Fruit fly (Drosophila melanogaster): ENCODE results near the gene how.
A peak's percentile ranks its signal among the peaks of the same experiment; 100 is the strongest.

how gene

dm6 chr3R:22031738-22032137 is 10.3 kb upstream of the how start, which contains the start of gene CG13409:
Gene CG13409, minus strand, starts transcription at chr3R:22031900.
- TF ChIP-seq h (optimal IDR thresholded peaks at IDR 0.05): no peak

- TF ChIP-seq insv (optimal IDR thresholded peaks at IDR 0.05) (no peak), h (optimal IDR thresholded peaks at IDR 0.05) (no peak), psq (optimal IDR thresholded peaks at IDR 0.05) (no peak), Myc (optimal IDR thresholded peaks at IDR 0.05) (no peak), ttk (optimal IDR thresholded peaks at IDR 0.05) (no peak), Sin3A (optimal IDR thresholded peaks at IDR 0.05) (no peak)
Observed at dm6 chr3R:22034160-22034742, 7.7 kb upstream of the how start, which contains the start of the genes CG45099, CG6015, pit and Fadd. Gene CG45099, minus strand, starts transcription at chr3R:22034286. Gene CG6015, minus strand, starts transcription at chr3R:22034286. Gene pit, plus strand, starts transcription at chr3R:22034298. Gene Fadd, plus strand, starts transcription at chr3R:22034455.

- TF ChIP-seq h (optimal IDR thresholded peaks at IDR 0.05) (no peak), Sin3A (optimal IDR thresholded peaks at IDR 0.05) (no peak), insv (optimal IDR thresholded peaks at IDR 0.05) (no peak), psq (optimal IDR thresholded peaks at IDR 0.05) (no peak), ttk (optimal IDR thresholded peaks at IDR 0.05) (no peak), Myc (optimal IDR thresholded peaks at IDR 0.05) (no peak)
Observed at dm6 chr3R:22035552-22035951, 6.4 kb upstream of the how start.

dm6 chr3R:22039480-22039879 is 2.5 kb upstream of the how start:
- TF ChIP-seq Sin3A (optimal IDR thresholded peaks at IDR 0.05) (no peak), psq (optimal IDR thresholded peaks at IDR 0.05) (no peak), ttk (optimal IDR thresholded peaks at IDR 0.05) (no peak), Myc (optimal IDR thresholded peaks at IDR 0.05) (no peak), insv (optimal IDR thresholded peaks at IDR 0.05) (no peak), h (optimal IDR thresholded peaks at IDR 0.05) (no peak)

dm6 chr3R:22040400-22040799 is 1.6 kb upstream of the how start:
- TF ChIP-seq h (optimal IDR thresholded peaks at IDR 0.05) (no peak), Myc (optimal IDR thresholded peaks at IDR 0.05) (no peak), insv (optimal IDR thresholded peaks at IDR 0.05) (no peak), psq (optimal IDR thresholded peaks at IDR 0.05) (no peak), Sin3A (optimal IDR thresholded peaks at IDR 0.05) (no peak), ttk (optimal IDR thresholded peaks at IDR 0.05) (no peak)

dm6 chr3R:22042283-22042875 is 388 bp downstream of the how start:
- no peak for TF ChIP-seq psq (optimal IDR thresholded peaks at IDR 0.05)
- TF ChIP-seq Sin3A (optimal IDR thresholded peaks at IDR 0.05): no peak
- no peak for TF ChIP-seq Myc (optimal IDR thresholded peaks at IDR 0.05)
- TF ChIP-seq h (optimal IDR thresholded peaks at IDR 0.05): no peak
- TF ChIP-seq ttk (optimal IDR thresholded peaks at IDR 0.05): no peak
- no peak for TF ChIP-seq insv (optimal IDR thresholded peaks at IDR 0.05)

- peak; percentile 2 for TF ChIP-seq ttk (optimal IDR thresholded peaks at IDR 0.05)
- no peak for TF ChIP-seq Sin3A (optimal IDR thresholded peaks at IDR 0.05)
- no peak for TF ChIP-seq h (optimal IDR thresholded peaks at IDR 0.05)
- no peak for TF ChIP-seq psq (optimal IDR thresholded peaks at IDR 0.05)
- no peak for TF ChIP-seq Myc (optimal IDR thresholded peaks at IDR 0.05)
Observed at dm6 chr3R:22042982-22043381, 991 bp downstream of the how start.

- no peak for TF ChIP-seq psq (optimal IDR thresholded peaks at IDR 0.05)
- TF ChIP-seq ttk (optimal IDR thresholded peaks at IDR 0.05): no peak
- TF ChIP-seq Myc (optimal IDR thresholded peaks at IDR 0.05): no peak
- no peak for TF ChIP-seq insv (optimal IDR thresholded peaks at IDR 0.05)
- TF ChIP-seq Sin3A (optimal IDR thresholded peaks at IDR 0.05): no peak
- TF ChIP-seq h (optimal IDR thresholded peaks at IDR 0.05): no peak
Observed at dm6 chr3R:22043748-22044402, 1.9 kb downstream of the how start.

dm6 chr3R:22044443-22044970 is 2.5 kb downstream of the how start:
- TF ChIP-seq insv (optimal IDR thresholded peaks at IDR 0.05): no peak
- TF ChIP-seq Sin3A (optimal IDR thresholded peaks at IDR 0.05): no peak
- TF ChIP-seq ttk (optimal IDR thresholded peaks at IDR 0.05): no peak
- TF ChIP-seq h (optimal IDR thresholded peaks at IDR 0.05): no peak
- TF ChIP-seq psq (optimal IDR thresholded peaks at IDR 0.05): no peak
- no peak for TF ChIP-seq Myc (optimal IDR thresholded peaks at IDR 0.05)

- no peak for TF ChIP-seq Myc (optimal IDR thresholded peaks at IDR 0.05)
- no peak for TF ChIP-seq psq (optimal IDR thresholded peaks at IDR 0.05)
- TF ChIP-seq insv (optimal IDR thresholded peaks at IDR 0.05): no peak
- no peak for TF ChIP-seq h (optimal IDR thresholded peaks at IDR 0.05)
- TF ChIP-seq ttk (optimal IDR thresholded peaks at IDR 0.05): no peak
- TF ChIP-seq Sin3A (optimal IDR thresholded peaks at IDR 0.05): no peak
Observed at dm6 chr3R:22046231-22046630, 4.2 kb downstream of the how start.

- TF ChIP-seq ttk (optimal IDR thresholded peaks at IDR 0.05): no peak
- TF ChIP-seq psq (optimal IDR thresholded peaks at IDR 0.05): no peak
- TF ChIP-seq Sin3A (optimal IDR thresholded peaks at IDR 0.05): no peak
- no peak for TF ChIP-seq insv (optimal IDR thresholded peaks at IDR 0.05)
- TF ChIP-seq h (optimal IDR thresholded peaks at IDR 0.05): no peak
- no peak for TF ChIP-seq Myc (optimal IDR thresholded peaks at IDR 0.05)
Observed at dm6 chr3R:22046723-22047122, 4.7 kb downstream of the how start.

- TF ChIP-seq ttk (optimal IDR thresholded peaks at IDR 0.05) (no peak), h (optimal IDR thresholded peaks at IDR 0.05) (no peak), Myc (optimal IDR thresholded peaks at IDR 0.05) (no peak), psq (optimal IDR thresholded peaks at IDR 0.05) (no peak), insv (optimal IDR thresholded peaks at IDR 0.05) (no peak), Sin3A (optimal IDR thresholded peaks at IDR 0.05) (no peak)
Observed at dm6 chr3R:22047412-22047811, 5.4 kb downstream of the how start.

All from Kc167 (cell line).